Worm (Caenorhabditis elegans): ENCODE measurements around the gene cyp-13A2.

cyp-13A2 gene

DNA sequence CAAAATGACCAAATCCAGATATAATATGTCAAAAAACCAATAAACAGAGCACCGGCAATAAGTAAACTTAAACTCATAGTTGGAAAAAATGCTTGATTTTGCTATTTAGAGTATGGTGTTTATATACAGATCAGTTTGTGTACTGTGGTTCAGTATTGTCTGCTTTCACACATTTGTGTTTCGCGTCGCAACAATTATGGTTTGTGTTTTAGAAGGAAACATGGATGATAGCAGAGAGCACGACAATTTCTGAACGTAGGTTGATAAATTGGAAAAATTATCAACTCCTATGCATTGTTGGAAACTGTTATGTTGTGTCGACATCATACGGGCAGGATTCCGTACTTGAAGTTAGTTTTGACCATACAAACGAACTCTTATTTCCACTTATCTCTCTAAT is 10.2 kb upstream of the cyp-13A2 start, which contains the start of gene cyp-13A4:
TSS of gene cyp-13A4 (minus strand) at position 77 of the 400 bp plus-strand sequence.
- TF ChIP-seq elt-2 (tag; optimal IDR thresholded peaks at IDR 0.05) (peak; percentile 18), fos-1 (tag; optimal IDR thresholded peaks at IDR 0.05) (no peak), pqm-1 (tag; optimal IDR thresholded peaks at IDR 0.05) (peak; percentile 36)

- no peak for TF ChIP-seq nhr-43 (tag; optimal IDR thresholded peaks at IDR 0.05; ENCODE audit: poor library complexity, severe bottlenecking)
- TF ChIP-seq elt-3 (tag; optimal IDR thresholded peaks at IDR 0.05) = no peak
- no peak for TF ChIP-seq ztf-11 (tag; optimal IDR thresholded peaks at IDR 0.05)
- no peak for TF ChIP-seq hmg-11 (tag; optimal IDR thresholded peaks at IDR 0.05)
- no peak for TF ChIP-seq ZK546.5 (tag; optimal IDR thresholded peaks at IDR 0.05)
- no peak for TF ChIP-seq lin-15B (tag; optimal IDR thresholded peaks at IDR 0.05)
- TF ChIP-seq ztf-4 (tag; optimal IDR thresholded peaks at IDR 0.05) = no peak
Observed at ce11 chrII:9793197-9793596, 5.8 kb upstream of the cyp-13A2 start, which contains the start of gene cyp-13A3. cyp-13A3 (minus strand) TSS chrII:9793297.

DNA sequence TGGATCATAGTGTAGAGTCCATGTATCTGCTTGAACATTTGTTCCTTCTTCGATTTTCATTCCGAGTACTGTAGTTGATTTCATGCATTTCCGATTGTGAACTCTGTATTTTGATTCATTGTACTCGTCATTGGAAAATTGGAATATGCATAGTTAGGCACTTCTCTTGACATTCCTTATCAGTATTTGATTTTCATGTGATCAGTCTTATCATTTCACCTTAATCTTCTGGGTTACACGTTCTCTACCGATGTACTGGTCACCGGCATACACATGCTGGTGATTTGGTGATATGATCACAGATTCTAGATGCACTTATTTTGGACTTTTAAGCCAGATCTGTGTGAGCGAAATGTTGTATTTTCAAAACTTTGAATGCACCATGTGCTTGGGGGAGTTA is 3.8 kb upstream of the cyp-13A2 start:
- no peak for TF ChIP-seq skn-1 (tag; optimal IDR thresholded peaks at IDR 0.05)
- no peak for TF ChIP-seq ceh-28 (tag; optimal IDR thresholded peaks at IDR 0.05)
- no peak for TF ChIP-seq nhr-11 (tag; optimal IDR thresholded peaks at IDR 0.05)
- TF ChIP-seq pqm-1 (tag; optimal IDR thresholded peaks at IDR 0.05) = peak; percentile 98
- TF ChIP-seq nhr-12 (tag; optimal IDR thresholded peaks at IDR 0.05) = no peak
- TF ChIP-seq nhr-43 (tag; optimal IDR thresholded peaks at IDR 0.05; ENCODE audit: poor library complexity, severe bottlenecking) = peak; percentile 35
- no peak for TF ChIP-seq ztf-11 (tag; optimal IDR thresholded peaks at IDR 0.05)
- TF ChIP-seq ceh-9 (tag; optimal IDR thresholded peaks at IDR 0.05) = no peak
- no peak for TF ChIP-seq fkh-2 (tag; optimal IDR thresholded peaks at IDR 0.05)
- TF ChIP-seq tbx-2 (tag; optimal IDR thresholded peaks at IDR 0.05) = no peak
- no peak for TF ChIP-seq nhr-237 (tag; optimal IDR thresholded peaks at IDR 0.05)
- peak; percentile 84 for TF ChIP-seq jun-1 (tag; optimal IDR thresholded peaks at IDR 0.05)
- no peak for TF ChIP-seq unc-39 (tag; optimal IDR thresholded peaks at IDR 0.05)
- no peak for TF ChIP-seq aly-2 (tag; optimal IDR thresholded peaks at IDR 0.05)
- peak; percentile 28 for TF ChIP-seq pha-4 (tag; optimal IDR thresholded peaks at IDR 0.05)
- TF ChIP-seq fkh-10 (GFP tag; optimal IDR thresholded peaks at IDR 0.05) = no peak
- peak; percentile 97 for TF ChIP-seq elt-2 (tag; optimal IDR thresholded peaks at IDR 0.05)
- no peak for TF ChIP-seq ztf-4 (tag; optimal IDR thresholded peaks at IDR 0.05)
- TF ChIP-seq nhr-23 (tag; optimal IDR thresholded peaks at IDR 0.05) = peak; percentile 39

DNA sequence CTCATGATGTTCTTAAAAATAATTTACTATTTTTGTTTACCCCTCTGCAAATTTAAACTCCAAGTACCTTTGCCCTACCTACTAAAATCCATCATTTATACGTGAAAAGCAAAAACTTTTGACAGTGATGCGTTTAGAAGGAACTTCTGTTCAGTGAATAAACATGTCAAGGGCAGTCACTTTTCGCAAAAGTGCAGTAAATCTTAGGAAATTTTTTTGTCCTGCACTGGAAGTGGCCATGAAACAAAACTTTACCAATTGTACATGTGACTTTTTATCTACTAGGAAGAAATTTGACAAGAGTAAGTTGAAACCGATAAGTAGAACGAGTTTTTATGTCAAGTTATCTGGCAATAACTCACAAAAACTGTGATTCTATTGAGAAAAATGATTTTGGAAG is 1.2 kb downstream of the cyp-13A2 start:
- TF ChIP-seq jun-1 (tag; optimal IDR thresholded peaks at IDR 0.05) (no peak), ama-1 (optimal IDR thresholded peaks at IDR 0.05) (no peak), sea-2 (GFP tag; optimal IDR thresholded peaks at IDR 0.05) (no peak), nhr-25 (tag; optimal IDR thresholded peaks at IDR 0.05) (peak; percentile 57), nhr-23 (tag; optimal IDR thresholded peaks at IDR 0.05) (peak; percentile 81), elt-1 (tag; optimal IDR thresholded peaks at IDR 0.05) (peak; percentile 8)

DNA sequence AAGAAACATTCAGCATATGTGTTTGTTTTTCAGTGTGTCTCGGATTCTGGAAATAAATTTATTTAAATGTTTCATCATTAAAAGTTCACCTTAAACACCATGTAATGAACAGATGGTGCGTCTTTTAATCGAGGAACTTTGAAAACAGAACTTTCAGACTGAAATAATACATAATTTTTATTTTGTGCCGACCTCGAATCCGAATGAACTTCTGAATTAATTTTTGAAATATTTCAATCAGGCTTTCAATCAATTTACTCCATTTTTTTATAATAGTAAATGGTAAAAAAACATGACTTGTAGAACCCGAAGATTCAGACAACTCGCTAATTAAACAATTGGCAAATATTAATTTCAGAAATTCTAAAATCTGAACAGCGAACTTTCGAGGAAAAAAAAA is 5.1 kb downstream of the cyp-13A2 start, which contains the start of gene T10B9.14:
TSS of gene T10B9.14 (minus strand) at position 101 of the 400 bp plus-strand sequence.
- TF ChIP-seq snpc-4 (tag; optimal IDR thresholded peaks at IDR 0.05) (no peak), eor-1 (tag; optimal IDR thresholded peaks at IDR 0.05) (no peak), nhr-77 (tag; optimal IDR thresholded peaks at IDR 0.05) (no peak), tbx-2 (tag; optimal IDR thresholded peaks at IDR 0.05) (no peak), ztf-11 (tag; optimal IDR thresholded peaks at IDR 0.05) (no peak), elt-2 (tag; optimal IDR thresholded peaks at IDR 0.05) (no peak), nhr-11 (tag; optimal IDR thresholded peaks at IDR 0.05) (no peak)

DNA sequence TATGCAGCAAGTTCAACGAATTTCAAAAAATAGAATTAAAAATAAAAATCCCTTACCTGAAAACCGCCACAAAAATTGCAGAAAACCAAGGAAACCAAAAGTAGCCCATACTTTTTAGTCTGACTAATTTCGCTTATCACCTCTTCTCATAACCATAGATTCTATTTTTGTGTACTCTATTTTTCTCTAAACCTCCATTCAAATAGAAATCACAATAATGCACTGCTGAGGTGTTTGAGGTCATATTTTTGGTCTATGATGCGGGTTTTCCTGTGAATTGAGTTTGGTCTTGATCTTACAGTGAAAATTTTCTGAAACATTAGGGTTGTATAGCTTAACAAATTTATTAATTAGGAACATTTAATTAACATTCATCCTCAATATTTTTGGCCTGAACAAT is 5.6 kb downstream of the cyp-13A2 start, which contains the start of gene cyp-13A1:
TSS of gene cyp-13A1 (minus strand) at position 156 of the 400 bp plus-strand sequence.
- TF ChIP-seq ceh-16 (tag; optimal IDR thresholded peaks at IDR 0.05) (no peak), elt-1 (tag; optimal IDR thresholded peaks at IDR 0.05) (no peak), nhr-23 (tag; optimal IDR thresholded peaks at IDR 0.05) (no peak), pqm-1 (tag; optimal IDR thresholded peaks at IDR 0.05) (peak; percentile 76), pha-4 (tag; optimal IDR thresholded peaks at IDR 0.05) (peak; percentile 70), zag-1 (tag; optimal IDR thresholded peaks at IDR 0.05) (no peak), sea-2 (GFP tag; optimal IDR thresholded peaks at IDR 0.05) (no peak), skn-1 (tag; optimal IDR thresholded peaks at IDR 0.05) (no peak), elt-2 (tag; optimal IDR thresholded peaks at IDR 0.05) (peak; percentile 38), nhr-25 (tag; optimal IDR thresholded peaks at IDR 0.05) (no peak)

All from whole organism, L3 larva.